Worm (Caenorhabditis elegans): ENCODE measurements around the gene pdhk-2.

pdhk-2 gene

ce11 chrIII:8771162-8771561 is 29.9 kb upstream of the pdhk-2 start, which contains the start of gene K02D10.2:
Gene K02D10.2 (minus strand): TSS chrIII:8771262.
- no peak for TF ChIP-seq hlh-8 (tag; optimal IDR thresholded peaks at IDR 0.05)
- no peak for TF ChIP-seq sox-2 (GFP tag; IDR thresholded peaks at IDR 0.05)
- TF ChIP-seq pat-9 (tag; optimal IDR thresholded peaks at IDR 0.05): no peak
- no peak for TF ChIP-seq ceh-14 (tag; optimal IDR thresholded peaks at IDR 0.05)
- no peak for TF ChIP-seq dve-1 (tag; optimal IDR thresholded peaks at IDR 0.05)
- no peak for TF ChIP-seq elt-2 (tag; optimal IDR thresholded peaks at IDR 0.05)
- no peak for TF ChIP-seq C08G9.2 (tag; optimal IDR thresholded peaks at IDR 0.05)
- TF ChIP-seq ama-1 (optimal IDR thresholded peaks at IDR 0.05): no peak
- TF ChIP-seq ztf-16 (tag; optimal IDR thresholded peaks at IDR 0.05): no peak
- TF ChIP-seq sox-4 (tag; optimal IDR thresholded peaks at IDR 0.05): no peak
- no peak for TF ChIP-seq Y22D7AL.16 (tag; optimal IDR thresholded peaks at IDR 0.05)

DNA sequence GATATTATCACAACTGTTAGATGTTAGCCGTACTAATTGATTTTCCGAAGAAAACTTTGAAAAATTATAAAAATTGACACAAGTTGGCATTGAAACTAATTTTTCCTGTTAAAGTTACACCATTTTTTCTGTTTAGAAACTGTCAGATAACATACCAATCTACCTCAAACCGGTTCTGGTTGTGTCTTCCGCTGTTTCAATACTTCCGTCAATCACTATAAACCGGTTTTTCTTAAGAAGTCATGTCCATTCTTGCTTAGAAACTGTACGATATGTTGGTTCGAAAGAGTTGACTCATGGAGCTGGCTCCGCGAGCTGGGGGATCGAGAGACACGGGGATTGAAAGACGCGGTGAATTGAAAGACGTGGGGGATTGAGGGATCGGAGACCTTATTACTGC is 29.0 kb upstream of the pdhk-2 start:
- TF ChIP-seq K02D7.2 (tag; optimal IDR thresholded peaks at IDR 0.05): no peak
- no peak for TF ChIP-seq lin-11 (tag; optimal IDR thresholded peaks at IDR 0.05)

- TF ChIP-seq tbx-2 (tag; optimal IDR thresholded peaks at IDR 0.05) (no peak), Y22D7AL.16 (tag; optimal IDR thresholded peaks at IDR 0.05) (no peak), ceh-22 (tag; optimal IDR thresholded peaks at IDR 0.05) (no peak), ref-2 (tag; optimal IDR thresholded peaks at IDR 0.05) (no peak), ceh-19 (GFP tag; optimal IDR thresholded peaks at IDR 0.05) (no peak), nhr-232 (tag; optimal IDR thresholded peaks at IDR 0.05) (no peak), ceh-18 (tag; optimal IDR thresholded peaks at IDR 0.05) (no peak), gmeb-2 (tag; optimal IDR thresholded peaks at IDR 0.05) (no peak), ttx-3 (tag; optimal IDR thresholded peaks at IDR 0.05) (no peak), ama-1 (optimal IDR thresholded peaks at IDR 0.05) (no peak), pros-1 (tag; optimal IDR thresholded peaks at IDR 0.05) (no peak), ceh-45 (GFP tag; IDR thresholded peaks at IDR 0.05) (no peak), sox-2 (GFP tag; IDR thresholded peaks at IDR 0.05) (no peak), eyg-1 (tag; optimal IDR thresholded peaks at IDR 0.05) (no peak), ceh-34 (tag; optimal IDR thresholded peaks at IDR 0.05) (no peak), ceh-2 (tag; optimal IDR thresholded peaks at IDR 0.05) (no peak), elt-4 (tag; optimal IDR thresholded peaks at IDR 0.05) (no peak), zip-5 (tag; optimal IDR thresholded peaks at IDR 0.05) (no peak)
Measured at ce11 chrIII:8769253-8769652, 28.0 kb upstream of the pdhk-2 start, which contains the start of gene K02D10.1. Gene K02D10.1 (plus strand): TSS chrIII:8769536.

- TF ChIP-seq hlh-30 (tag; optimal IDR thresholded peaks at IDR 0.05; ENCODE audit: insufficient read depth) (no peak), elt-4 (tag; optimal IDR thresholded peaks at IDR 0.05) (no peak), syd-9 (tag; optimal IDR thresholded peaks at IDR 0.05) (peak; percentile 70), ceh-45 (GFP tag; IDR thresholded peaks at IDR 0.05) (no peak), sox-4 (tag; optimal IDR thresholded peaks at IDR 0.05) (peak; percentile 81), C38D4.7 (GFP tag; optimal IDR thresholded peaks at IDR 0.05) (peak; percentile 71), pag-3 (tag; optimal IDR thresholded peaks at IDR 0.05; ENCODE audit: borderline replicate concordance) (no peak), dmd-4 (tag; optimal IDR thresholded peaks at IDR 0.05; ENCODE audit: borderline replicate concordance) (no peak), sdc-2 (tag; optimal IDR thresholded peaks at IDR 0.05) (no peak), hlh-13 (GFP tag; optimal IDR thresholded peaks at IDR 0.05) (peak; percentile 42), pqm-1 (tag; optimal IDR thresholded peaks at IDR 0.05) (no peak), gmeb-2 (tag; optimal IDR thresholded peaks at IDR 0.05) (peak; percentile 70), pat-9 (tag; optimal IDR thresholded peaks at IDR 0.05) (peak; percentile 59), T23F11.4 (GFP tag; optimal IDR thresholded peaks at IDR 0.05) (peak; percentile 73), lim-6 (tag; optimal IDR thresholded peaks at IDR 0.05) (peak; percentile 2), C08G9.2 (tag; optimal IDR thresholded peaks at IDR 0.05) (peak; percentile 64), unc-3 (GFP tag; conservative IDR thresholded peaks at IDR 0.05) (peak; percentile 40; the same call in 1 of the 2 replicates), unc-3 (tag; optimal IDR thresholded peaks at IDR 0.05) (peak; percentile 56), hlh-6 (tag; optimal IDR thresholded peaks at IDR 0.05) (peak; percentile 45), ama-1 (optimal IDR thresholded peaks at IDR 0.05) (no peak), ceh-34 (tag; optimal IDR thresholded peaks at IDR 0.05) (peak; percentile 81), ceh-9 (tag; optimal IDR thresholded peaks at IDR 0.05) (no peak), ztf-16 (tag; optimal IDR thresholded peaks at IDR 0.05) (peak; percentile 79), unc-42 (tag; optimal IDR thresholded peaks at IDR 0.05) (peak; percentile 13), fax-1 (tag; optimal IDR thresholded peaks at IDR 0.05) (peak; percentile 85), nhr-232 (tag; optimal IDR thresholded peaks at IDR 0.05) (peak; percentile 53), ceh-14 (tag; optimal IDR thresholded peaks at IDR 0.05) (peak; percentile 85), K02D7.2 (tag; optimal IDR thresholded peaks at IDR 0.05) (peak; percentile 74), F13H6.1 (tag; optimal IDR thresholded peaks at IDR 0.05) (peak; percentile 57), ceh-2 (tag; optimal IDR thresholded peaks at IDR 0.05) (peak; percentile 75), fkh-6 (tag; optimal IDR thresholded peaks at IDR 0.05) (peak; percentile 70)
Measured at ce11 chrIII:8767889-8768361, 26.7 kb upstream of the pdhk-2 start, which contains the start of gene mtss-1. Gene mtss-1 (plus strand): TSS chrIII:8768311.

Data from whole organism, late embryonic.